Worm (Caenorhabditis elegans): ENCODE measurements around the gene Y59H11AM.1.

The Y59H11AM.1 gene

ce11 chrIV:8528345-8528744 is 42.9 kb upstream of the Y59H11AM.1 start:
- TF ChIP-seq gmeb-1 (tag; optimal IDR thresholded peaks at IDR 0.05) (peak; percentile 38), skn-1 (tag; optimal IDR thresholded peaks at IDR 0.05) (no peak), alr-1 (tag; optimal IDR thresholded peaks at IDR 0.05) (no peak), egl-27 (tag; optimal IDR thresholded peaks at IDR 0.05) (no peak), nhr-10 (tag; optimal IDR thresholded peaks at IDR 0.05) (no peak), nhr-129 (tag; optimal IDR thresholded peaks at IDR 0.05) (peak; percentile 41), nhr-21 (tag; optimal IDR thresholded peaks at IDR 0.05) (peak; percentile 72), unc-62 (GFP tag; optimal IDR thresholded peaks at IDR 0.05) (no peak), peb-1 (tag; optimal IDR thresholded peaks at IDR 0.05) (no peak), ceh-82 (tag; optimal IDR thresholded peaks at IDR 0.05) (no peak), F13H6.1 (tag; optimal IDR thresholded peaks at IDR 0.05) (peak; percentile 26), ztf-4 (tag; optimal IDR thresholded peaks at IDR 0.05) (no peak), mdl-1 (tag; optimal IDR thresholded peaks at IDR 0.05) (peak; percentile 51 to 70), zag-1 (tag; optimal IDR thresholded peaks at IDR 0.05) (no peak), lsy-2 (tag; optimal IDR thresholded peaks at IDR 0.05) (no peak), R02D3.7 (tag; optimal IDR thresholded peaks at IDR 0.05) (no peak), ceh-16 (tag; optimal IDR thresholded peaks at IDR 0.05) (no peak), fos-1 (tag; optimal IDR thresholded peaks at IDR 0.05) (peak; percentile 73), sma-3 (GFP tag; optimal IDR thresholded peaks at IDR 0.05) (peak; percentile 78), nhr-11 (tag; optimal IDR thresholded peaks at IDR 0.05) (no peak), ztf-1 (GFP tag; conservative IDR thresholded peaks at IDR 0.05) (no peak), crh-2 (tag; optimal IDR thresholded peaks at IDR 0.05) (peak; percentile 66), sem-4 (tag; optimal IDR thresholded peaks at IDR 0.05) (no peak), sma-9 (GFP tag; optimal IDR thresholded peaks at IDR 0.05) (peak; percentile 97), sma-9 (tag; optimal IDR thresholded peaks at IDR 0.05) (no peak), nhr-25 (tag; optimal IDR thresholded peaks at IDR 0.05) (peak; percentile 58)

ce11 chrIV:8529039-8529438 is 42.2 kb upstream of the Y59H11AM.1 start:
- TF ChIP-seq sma-3 (GFP tag; optimal IDR thresholded peaks at IDR 0.05) (peak; percentile 91), aly-2 (tag; optimal IDR thresholded peaks at IDR 0.05) (no peak), egl-27 (tag; optimal IDR thresholded peaks at IDR 0.05) (peak; percentile 66), lsy-2 (tag; optimal IDR thresholded peaks at IDR 0.05) (peak in 1 of 2 experiments; percentile 58), snpc-4 (tag; optimal IDR thresholded peaks at IDR 0.05) (no peak), lin-13 (GFP tag; optimal IDR thresholded peaks at IDR 0.05) (no peak), dmd-4 (tag; optimal IDR thresholded peaks at IDR 0.05) (no peak), C34F6.9 (tag; optimal IDR thresholded peaks at IDR 0.05) (peak; percentile 17), R02D3.7 (tag; optimal IDR thresholded peaks at IDR 0.05) (no peak), unc-62 (GFP tag; optimal IDR thresholded peaks at IDR 0.05) (no peak), nhr-12 (tag; optimal IDR thresholded peaks at IDR 0.05) (no peak), ZK546.5 (tag; optimal IDR thresholded peaks at IDR 0.05) (no peak), nhr-25 (tag; optimal IDR thresholded peaks at IDR 0.05) (peak; percentile 95), nhr-129 (tag; optimal IDR thresholded peaks at IDR 0.05) (peak; percentile 72), zag-1 (tag; optimal IDR thresholded peaks at IDR 0.05) (no peak), ceh-16 (tag; optimal IDR thresholded peaks at IDR 0.05) (no peak), unc-39 (tag; optimal IDR thresholded peaks at IDR 0.05) (no peak), lin-39 (tag; optimal IDR thresholded peaks at IDR 0.05) (no peak), skn-1 (tag; optimal IDR thresholded peaks at IDR 0.05) (no peak), unc-55 (GFP tag; optimal IDR thresholded peaks at IDR 0.05) (no peak), ceh-82 (tag; optimal IDR thresholded peaks at IDR 0.05) (no peak), mbf-1 (tag; optimal IDR thresholded peaks at IDR 0.05) (no peak), ztf-11 (tag; optimal IDR thresholded peaks at IDR 0.05) (no peak), sma-9 (GFP tag; optimal IDR thresholded peaks at IDR 0.05) (peak; percentile 96), sma-9 (tag; optimal IDR thresholded peaks at IDR 0.05) (no peak), nhr-21 (tag; optimal IDR thresholded peaks at IDR 0.05) (peak; percentile 93), mdl-1 (tag; optimal IDR thresholded peaks at IDR 0.05) (peak in 1 of 2 experiments; percentile 31), nhr-23 (tag; optimal IDR thresholded peaks at IDR 0.05) (no peak), F13H6.1 (tag; optimal IDR thresholded peaks at IDR 0.05) (peak; percentile 41), ztf-4 (tag; optimal IDR thresholded peaks at IDR 0.05) (no peak), Y55F3AM.14 (GFP tag; optimal IDR thresholded peaks at IDR 0.05) (no peak), nhr-10 (tag; optimal IDR thresholded peaks at IDR 0.05) (no peak), gmeb-1 (tag; optimal IDR thresholded peaks at IDR 0.05) (peak; percentile 55), blmp-1 (tag; optimal IDR thresholded peaks at IDR 0.05; ENCODE audit: insufficient read depth) (peak; percentile 73), elt-1 (tag; optimal IDR thresholded peaks at IDR 0.05) (no peak), nhr-77 (tag; optimal IDR thresholded peaks at IDR 0.05) (no peak), lin-11 (tag; optimal IDR thresholded peaks at IDR 0.05) (no peak), ama-1 (optimal IDR thresholded peaks at IDR 0.05) (peak; percentile 44), crh-2 (tag; optimal IDR thresholded peaks at IDR 0.05) (peak; percentile 71), nhr-237 (tag; optimal IDR thresholded peaks at IDR 0.05) (no peak), alr-1 (tag; optimal IDR thresholded peaks at IDR 0.05) (no peak), nhr-11 (tag; optimal IDR thresholded peaks at IDR 0.05) (no peak), sem-4 (tag; optimal IDR thresholded peaks at IDR 0.05) (peak; percentile 50), nhr-6 (tag; optimal IDR thresholded peaks at IDR 0.05) (peak; percentile 76), ztf-1 (GFP tag; conservative IDR thresholded peaks at IDR 0.05) (no peak), fos-1 (tag; optimal IDR thresholded peaks at IDR 0.05) (peak; percentile 11), peb-1 (tag; optimal IDR thresholded peaks at IDR 0.05) (no peak), elt-3 (tag; optimal IDR thresholded peaks at IDR 0.05) (no peak), mab-5 (tag; optimal IDR thresholded peaks at IDR 0.05) (no peak)

Data from whole organism, L2 larva.